Worm (Caenorhabditis elegans) whole organism, late embryonic: ENCODE data around the gene lido-2.

ENCODE experiments used
- F13H6.1 ChIP-seq: sonication (generic microtip); optimal IDR thresholded peaks from 2 replicates; lab custom pipeline; 2016; ENCODE audit warnings: missing genetic modification characterization, missing compliant biosample characterization
- K09A11.1 ChIP-seq: sonication (generic microtip); optimal IDR thresholded peaks from 2 replicates; lab custom pipeline; 2017; ENCODE audit warnings: antibody characterized with exemption, mild to moderate bottlenecking, missing genetic modification characterization, missing compliant biosample characterization; ENCODE audit not compliant: insufficient read depth
- T23F11.4 ChIP-seq: fragments of 200-800 bp; sonication (Bioruptor generic); optimal IDR thresholded peaks from 2 replicates; lab custom pipeline; 2018; ENCODE audit warnings: mild to moderate bottlenecking, missing genetic modification characterization, missing compliant biosample characterization
- Y22D7AL.16 ChIP-seq: sonication (generic microtip); optimal IDR thresholded peaks from 2 replicates; lab custom pipeline; 2016; ENCODE audit warnings: missing genetic modification characterization, missing compliant biosample characterization
- ahr-1 ChIP-seq: sonication (generic microtip); optimal IDR thresholded peaks from 2 replicates; lab custom pipeline; 2016; ENCODE audit warnings: missing genetic modification characterization, missing compliant biosample characterization
- ama-1 ChIP-seq: fragments of 150-350 bp; optimal IDR thresholded peaks from 2 replicates; lab custom pipeline; 2014
- ceh-14 ChIP-seq: sonication (generic microtip); optimal IDR thresholded peaks from 2 replicates; lab custom pipeline; 2016; ENCODE audit warnings: missing genotype, missing genetic modification characterization, missing compliant biosample characterization
- ceh-18 ChIP-seq: sonication (generic microtip); optimal IDR thresholded peaks from 2 replicates; lab custom pipeline; 2016; ENCODE audit warnings: missing genetic modification characterization, missing compliant biosample characterization
- ceh-19 ChIP-seq: fragments of 200-800 bp; sonication (Bioruptor generic); optimal IDR thresholded peaks from 2 replicates; lab custom pipeline; 2018; ENCODE audit warnings: mild to moderate bottlenecking, missing genetic modification characterization, missing compliant biosample characterization
- ceh-22 ChIP-seq: sonication (generic microtip); optimal IDR thresholded peaks from 2 replicates; lab custom pipeline; 2017; ENCODE audit warnings: missing biosample characterization, missing genetic modification characterization
- ceh-31 ChIP-seq: sonication (generic microtip); optimal IDR thresholded peaks from 2 replicates; lab custom pipeline; 2016; ENCODE audit warnings: missing genetic modification characterization, missing compliant biosample characterization
- ceh-34 ChIP-seq: sonication (generic microtip); optimal IDR thresholded peaks from 2 replicates; lab custom pipeline; 2016; ENCODE audit warnings: mild to moderate bottlenecking, missing genetic modification characterization, missing compliant biosample characterization
- ceh-45 ChIP-seq: fragments of 200-800 bp; sonication (Bioruptor generic); IDR thresholded peaks from 2 replicates; pipeline ENCODE4 v1.3.6; 2022; ENCODE audit warnings: missing genetic modification reagents, missing genetic modification characterization, missing compliant biosample characterization
- ceh-48 ChIP-seq: sonication (generic microtip); optimal IDR thresholded peaks from 2 replicates; lab custom pipeline; 2016; ENCODE audit warnings: missing genetic modification characterization, inconsistent platforms, missing compliant biosample characterization
- ceh-6 ChIP-seq: fragments of 200-800 bp; sonication (Bioruptor generic); optimal IDR thresholded peaks from 2 replicates; lab custom pipeline; 2018; ENCODE audit warnings: mild to moderate bottlenecking, missing genetic modification characterization, missing compliant biosample characterization
- che-1 ChIP-seq: sonication (generic microtip); optimal IDR thresholded peaks from 2 replicates; lab custom pipeline; 2016; ENCODE audit warnings: mild to moderate bottlenecking, missing genetic modification characterization, missing compliant biosample characterization
- ets-4 ChIP-seq: sonication (generic microtip); optimal IDR thresholded peaks from 2 replicates; lab custom pipeline; 2016; ENCODE audit warnings: missing genetic modification characterization, missing compliant biosample characterization
- eyg-1 ChIP-seq: sonication (generic microtip); optimal IDR thresholded peaks from 2 replicates; lab custom pipeline; 2016; ENCODE audit warnings: missing genotype, missing genetic modification characterization, missing compliant biosample characterization
- fax-1 ChIP-seq: sonication (generic microtip); optimal IDR thresholded peaks from 2 replicates; lab custom pipeline; 2016; ENCODE audit warnings: missing genotype, missing genetic modification characterization, missing compliant biosample characterization
- hlh-13 ChIP-seq: fragments of 200-800 bp; sonication (Bioruptor generic); optimal IDR thresholded peaks from 2 replicates; lab custom pipeline; 2018; ENCODE audit warnings: mild to moderate bottlenecking, missing genetic modification characterization, missing compliant biosample characterization
- hlh-15 ChIP-seq: sonication (generic microtip); optimal IDR thresholded peaks from 2 replicates; lab custom pipeline; 2016; ENCODE audit warnings: missing genetic modification characterization, missing compliant biosample characterization
- hlh-30 ChIP-seq: sonication (generic microtip); optimal IDR thresholded peaks from 2 replicates; lab custom pipeline; 2017; ENCODE audit warnings: antibody characterized with exemption, missing genetic modification characterization, missing compliant biosample characterization; ENCODE audit not compliant: insufficient read depth
- hlh-6 ChIP-seq: sonication (generic microtip); optimal IDR thresholded peaks from 2 replicates; lab custom pipeline; 2016; ENCODE audit warnings: missing genotype, missing genetic modification characterization, missing compliant biosample characterization
- lin-11 ChIP-seq: fragments of 200-800 bp; sonication (Bioruptor generic); optimal IDR thresholded peaks from 2 replicates; lab custom pipeline; 2018; ENCODE audit warnings: mild to moderate bottlenecking, missing genetic modification characterization, missing compliant biosample characterization
- nfya-1 ChIP-seq: sonication (generic microtip); optimal IDR thresholded peaks from 2 replicates; lab custom pipeline; 2017; ENCODE audit warnings: missing genetic modification characterization, mild to moderate bottlenecking, missing compliant biosample characterization, antibody characterized with exemption, moderate library complexity
- npax-4 ChIP-seq: sonication (generic microtip); optimal IDR thresholded peaks from 2 replicates; lab custom pipeline; 2016; ENCODE audit warnings: missing genetic modification characterization, missing compliant biosample characterization
- pha-2 ChIP-seq: sonication (generic microtip); optimal IDR thresholded peaks from 2 replicates; lab custom pipeline; 2017; ENCODE audit warnings: mild to moderate bottlenecking, missing genetic modification characterization, missing compliant biosample characterization
- pha-4 ChIP-seq: fragments of 150-350 bp; optimal IDR thresholded peaks from 2 replicates; lab custom pipeline; 2018; ENCODE audit warnings: missing biosample characterization, missing genetic modification reagents, missing genetic modification characterization
- pros-1 ChIP-seq: fragments of 150-350 bp; optimal IDR thresholded peaks from 2 replicates; lab custom pipeline; 2014; ENCODE audit warnings: missing biosample characterization, missing genetic modification reagents, missing genetic modification characterization
- ref-2 ChIP-seq: sonication (generic microtip); optimal IDR thresholded peaks from 2 replicates; lab custom pipeline; 2016; ENCODE audit warnings: missing genetic modification characterization, missing compliant biosample characterization
- sdc-2 ChIP-seq: sonication (generic microtip); optimal IDR thresholded peaks from 2 replicates; lab custom pipeline; 2016; ENCODE audit warnings: missing genotype, missing genetic modification characterization, missing compliant biosample characterization
- sox-2 ChIP-seq: fragments of 200-800 bp; sonication (Bioruptor generic); IDR thresholded peaks from 2 replicates; pipeline ENCODE4 v1.3.6; 2022; ENCODE audit warnings: missing genetic modification reagents, missing genetic modification characterization, missing compliant biosample characterization
- sox-4 ChIP-seq: sonication (generic microtip); optimal IDR thresholded peaks from 2 replicates; lab custom pipeline; 2017; ENCODE audit warnings: mild to moderate bottlenecking, missing genetic modification characterization, inconsistent platforms, missing compliant biosample characterization
- syd-9 ChIP-seq: sonication (generic microtip); optimal IDR thresholded peaks from 2 replicates; lab custom pipeline; 2016; ENCODE audit warnings: mild to moderate bottlenecking, missing genetic modification characterization, moderate library complexity, missing compliant biosample characterization
- tbx-2 ChIP-seq: sonication (generic microtip); optimal IDR thresholded peaks from 2 replicates; lab custom pipeline; 2016; ENCODE audit warnings: missing genetic modification characterization, missing compliant biosample characterization
- unc-3 ChIP-seq, 2 experiments: fragments of 200-800 bp in 1 of 2; sonication (Bioruptor generic) in 1 of 2; sonication (generic microtip) in 1 of 2; conservative IDR thresholded peaks in 1 of 2; optimal IDR thresholded peaks in 1 of 2; 2 replicates each; pipeline versions ENCODE4 v1.3.6 to Lab custom; 2016 to 2022; ENCODE audit warnings: missing compliant biosample characterization in 2 of 2, missing genetic modification characterization in 2 of 2, missing genetic modification reagents in 1 of 2
- unc-55 ChIP-seq: sonication (generic microtip); optimal IDR thresholded peaks from 2 replicates; lab custom pipeline; 2017; ENCODE audit warnings: missing biosample characterization, missing genetic modification reagents, missing genetic modification characterization
- unc-86 ChIP-seq: sonication (generic microtip); optimal IDR thresholded peaks from 2 replicates; lab custom pipeline; 2016; ENCODE audit warnings: missing genetic modification characterization, missing compliant biosample characterization

The lido-2 gene

ce11 chrX:17096508-17097234, 3.9 kb downstream of the lido-2 start, which contains the start of gene lido-1:
TSS of gene lido-1 (minus strand) at chrX:17096558.
- TF ChIP-seq pha-2 (tag; lab: Kevin White, UChicago) (no peak), ceh-19 (GFP tag; lab: Kevin White, UChicago) (no peak), ama-1 (lab: Kevin White, UChicago) (no peak), ahr-1 (no peak), sdc-2 (tag; lab: Kevin White, UChicago) (no peak), tbx-2 (tag; lab: Kevin White, UChicago) (no peak), eyg-1 (tag; lab: Kevin White, UChicago) (no peak), che-1 (tag; lab: Kevin White, UChicago) (no peak), ceh-14 (tag; lab: Kevin White, UChicago) (no peak)

- TF ChIP-seq unc-3 (GFP tag; conservative IDR thresholded peaks at IDR 0.05; lab: Robert Waterston, UW) (no peak), unc-3 (tag; optimal IDR thresholded peaks at IDR 0.05; lab: Kevin White, UChicago) (no peak), T23F11.4 (GFP tag; lab: Kevin White, UChicago) (no peak), ceh-34 (tag; lab: Kevin White, UChicago) (no peak), hlh-6 (tag; lab: Kevin White, UChicago) (no peak), ceh-19 (GFP tag; lab: Kevin White, UChicago) (no peak)
These were observed 7.4 kb downstream of the lido-2 start, which contains the start of gene C08A9.3 for ce11 chrX:17093199-17093598. TSS of gene C08A9.3 (minus strand) at chrX:17093299.

ce11 chrX:17092416-17092815, 8.1 kb downstream of the lido-2 start, which contains the start of gene sod-3:
TSS of gene sod-3 (plus strand) at chrX:17092753.
- no peak for TF ChIP-seq lin-11 (tag; lab: Kevin White, UChicago)
- no peak for TF ChIP-seq hlh-30
- no peak for TF ChIP-seq Y22D7AL.16
- no peak for TF ChIP-seq ceh-6 (GFP tag; lab: Kevin White, UChicago)
- no peak for TF ChIP-seq unc-55 (GFP tag; lab: Kevin White, UChicago)
- TF ChIP-seq nfya-1 (tag; lab: Kevin White, UChicago) = no peak
- no peak for TF ChIP-seq F13H6.1 (tag; lab: Kevin White, UChicago)
- TF ChIP-seq ceh-45 (GFP tag; lab: Robert Waterston, UW) = no peak
- TF ChIP-seq syd-9 = no peak
- no peak for TF ChIP-seq npax-4 (tag; lab: Kevin White, UChicago)
- no peak for TF ChIP-seq ets-4 (tag; lab: Kevin White, UChicago)
- TF ChIP-seq fax-1 (tag; lab: Kevin White, UChicago) = no peak
- no peak for TF ChIP-seq sox-4 (tag; lab: Kevin White, UChicago)
- no peak for TF ChIP-seq unc-3 (GFP tag; conservative IDR thresholded peaks at IDR 0.05; lab: Robert Waterston, UW)
- no peak for TF ChIP-seq unc-3 (tag; optimal IDR thresholded peaks at IDR 0.05; lab: Kevin White, UChicago)

- no peak for TF ChIP-seq hlh-13 (GFP tag; lab: Kevin White, UChicago)
- no peak for TF ChIP-seq ama-1 (lab: Kevin White, UChicago)
- no peak for TF ChIP-seq hlh-15 (tag; lab: Kevin White, UChicago)
- no peak for TF ChIP-seq ceh-48
- TF ChIP-seq eyg-1 (tag; lab: Kevin White, UChicago) = no peak
- TF ChIP-seq unc-86 = no peak
- TF ChIP-seq T23F11.4 (GFP tag; lab: Kevin White, UChicago) = no peak
These were observed 19.8 kb downstream of the lido-2 start, which contains the start of the genes irld-23 and C08A9.10 for ce11 chrX:17080635-17081376. TSS of gene irld-23 (minus strand) at chrX:17080685. TSS of gene C08A9.10 (plus strand) at chrX:17081179.

- TF ChIP-seq ref-2 (tag; lab: Kevin White, UChicago) (no peak), pha-4 (tag; lab: Kevin White, UChicago) (no peak), sdc-2 (tag; lab: Kevin White, UChicago) (no peak), sox-2 (no peak), hlh-13 (GFP tag; lab: Kevin White, UChicago) (no peak), pros-1 (tag; lab: Kevin White, UChicago) (no peak), npax-4 (tag; lab: Kevin White, UChicago) (no peak), ceh-22 (no peak), K09A11.1 (tag; lab: Kevin White, UChicago) (no peak), ceh-45 (GFP tag; lab: Robert Waterston, UW) (no peak), eyg-1 (tag; lab: Kevin White, UChicago) (no peak), ceh-31 (tag; lab: Kevin White, UChicago) (no peak), ceh-18 (tag; lab: Kevin White, UChicago) (no peak)
These were observed 28.5 kb downstream of the lido-2 start, which contains the start of gene C30G4.4 for ce11 chrX:17072088-17072487. TSS of gene C30G4.4 (minus strand) at chrX:17072188.
